Fruit fly (Drosophila melanogaster) whole organism: ENCODE data around the gene wts.

ENCODE experiments used
- CG8478 ChIP-seq: fragments of >200 bp; optimal IDR thresholded peaks from 2 replicates; lab custom pipeline; 2018; ENCODE audit warnings: inconsistent platforms
- Dll ChIP-seq: fragments of >200 bp; optimal IDR thresholded peaks from 2 replicates; lab custom pipeline; 2017
- EcR ChIP-seq, 2 experiments: fragments of >200 bp; optimal IDR thresholded peaks; 2 replicates each; lab custom pipeline; 2017; ENCODE audit warnings: missing biosample characterization in 2 of 2, missing genetic modification characterization in 2 of 2, missing genetic modification reagents in 2 of 2
- pan ChIP-seq: fragments of >200 bp; optimal IDR thresholded peaks from 2 replicates; lab custom pipeline; 2017
- psq ChIP-seq: fragments of >200 bp; optimal IDR thresholded peaks from 2 replicates; lab custom pipeline; 2017
- usp ChIP-seq: fragments of >200 bp; optimal IDR thresholded peaks from 2 replicates; lab custom pipeline; 2017; ENCODE audit warnings: missing biosample characterization, missing genetic modification characterization, mixed read lengths

Gene wts

dm6 chr3R:30801463-30801862 lies 5.0 kb downstream of the wts start:
- TF ChIP-seq pan = no peak
- no peak for TF ChIP-seq EcR (GFP tag; optimal IDR thresholded peaks at IDR 0.05; lab: Kevin White, UChicago)

dm6 chr3R:30800319-30800981 lies 6.0 kb downstream of the wts start:
- TF ChIP-seq EcR (GFP tag; optimal IDR thresholded peaks at IDR 0.05; lab: Kevin White, UChicago) = no peak
- no peak for TF ChIP-seq psq (lab: Kevin White, UChicago)

- TF ChIP-seq EcR (GFP tag; optimal IDR thresholded peaks at IDR 0.05; lab: Kevin White, UChicago) = no peak
- TF ChIP-seq pan = no peak
- no peak for TF ChIP-seq usp
- TF ChIP-seq Dll = no peak
- TF ChIP-seq psq (lab: Kevin White, UChicago) = no peak
- TF ChIP-seq CG8478 = no peak
Measured at dm6 chr3R:30797323-30797911, 9.0 kb downstream of the wts start.

dm6 chr3R:30796715-30797114 lies 9.7 kb downstream of the wts start:
- TF ChIP-seq EcR (GFP tag; optimal IDR thresholded peaks at IDR 0.05; lab: Kevin White, UChicago) = no peak
- TF ChIP-seq usp = no peak
- no peak for TF ChIP-seq pan
- TF ChIP-seq psq (lab: Kevin White, UChicago) = no peak
- TF ChIP-seq CG8478 = no peak
- no peak for TF ChIP-seq Dll

dm6 chr3R:30794564-30795313 lies 11.7 kb downstream of the wts start:
- peak; percentile 37 for TF ChIP-seq CG8478
- TF ChIP-seq usp = no peak
- TF ChIP-seq Dll = peak; percentile 60

- no peak for TF ChIP-seq usp
- no peak for TF ChIP-seq EcR (GFP tag; optimal IDR thresholded peaks at IDR 0.05; lab: Kevin White, UChicago)
- no peak for TF ChIP-seq pan
- no peak for TF ChIP-seq Dll
- TF ChIP-seq CG8478 = no peak
- TF ChIP-seq psq (lab: Kevin White, UChicago) = no peak
Measured at dm6 chr3R:30792959-30793358, 13.5 kb downstream of the wts start.

- TF ChIP-seq usp (no peak), EcR (GFP tag; optimal IDR thresholded peaks at IDR 0.05; lab: Kevin White, UChicago) (no peak), Dll (no peak), psq (lab: Kevin White, UChicago) (no peak), pan (no peak), CG8478 (no peak)
Measured at dm6 chr3R:30789363-30789762, 17.1 kb downstream of the wts start.

- no peak for TF ChIP-seq pan
- TF ChIP-seq CG8478 = no peak
- no peak for TF ChIP-seq psq (lab: Kevin White, UChicago)
- no peak for TF ChIP-seq usp
- TF ChIP-seq EcR (GFP tag; optimal IDR thresholded peaks at IDR 0.05; lab: Kevin White, UChicago) = no peak
- TF ChIP-seq Dll = no peak
Measured at dm6 chr3R:30782553-30782952, 23.9 kb downstream of the wts start.

- TF ChIP-seq Dll (peak; percentile 38), psq (lab: Kevin White, UChicago) (no peak), EcR (GFP tag; optimal IDR thresholded peaks at IDR 0.05; lab: Kevin White, UChicago) (peak in 1 of 2 experiments; percentile 25), pan (no peak), CG8478 (no peak), usp (no peak)
Measured at dm6 chr3R:30781661-30782120, 24.7 kb downstream of the wts start.

dm6 chr3R:30781116-30781515 lies 25.3 kb downstream of the wts start:
- TF ChIP-seq psq (lab: Kevin White, UChicago) (no peak), Dll (no peak), EcR (GFP tag; optimal IDR thresholded peaks at IDR 0.05; lab: Kevin White, UChicago) (no peak), usp (no peak), pan (no peak), CG8478 (no peak)

- TF ChIP-seq EcR (GFP tag; optimal IDR thresholded peaks at IDR 0.05; lab: Kevin White, UChicago) = no peak
- no peak for TF ChIP-seq pan
- no peak for TF ChIP-seq psq (lab: Kevin White, UChicago)
- TF ChIP-seq usp = no peak
- no peak for TF ChIP-seq CG8478
- no peak for TF ChIP-seq Dll
Measured at dm6 chr3R:30780451-30780850, 26.0 kb downstream of the wts start.

dm6 chr3R:30779257-30779656 lies 27.2 kb downstream of the wts start:
- TF ChIP-seq Dll (no peak), EcR (GFP tag; optimal IDR thresholded peaks at IDR 0.05; lab: Kevin White, UChicago) (no peak)

- TF ChIP-seq Dll (no peak), psq (lab: Kevin White, UChicago) (no peak), EcR (GFP tag; optimal IDR thresholded peaks at IDR 0.05; lab: Kevin White, UChicago) (no peak), usp (no peak), CG8478 (no peak), pan (no peak)
Measured at dm6 chr3R:30775933-30776332, 30.5 kb downstream of the wts start.
